Worm (Caenorhabditis elegans): ENCODE results near the gene scl-6.

Gene scl-6

DNA sequence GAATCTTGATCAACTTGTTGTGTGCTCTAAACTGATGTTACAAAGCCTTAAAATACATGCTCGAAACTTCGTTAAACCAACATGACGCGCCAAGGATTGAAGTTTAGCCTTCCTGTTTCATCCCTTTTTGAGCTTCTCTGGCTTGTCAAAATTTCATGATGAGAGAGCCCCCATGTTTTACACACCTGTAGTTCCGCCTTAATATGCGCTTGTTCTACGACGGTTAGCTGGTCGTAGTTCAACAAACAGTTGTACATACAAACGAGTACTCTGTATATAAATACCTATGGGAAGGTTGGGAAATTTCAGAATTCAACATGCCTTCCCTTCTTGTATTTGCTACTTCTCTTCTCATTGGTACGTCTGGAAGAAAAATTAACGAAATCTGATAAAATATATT, at the start of gene scl-6:
Gene scl-6, plus strand, starts transcription at position 301 of the 400 bp plus-strand sequence.
- no peak for TF ChIP-seq ceh-58 (GFP tag; IDR thresholded peaks at IDR 0.05)
- TF ChIP-seq F10E7.11 (tag; optimal IDR thresholded peaks at IDR 0.05), result no peak
- no peak for TF ChIP-seq Y56A3A.18 (GFP tag; IDR thresholded peaks at IDR 0.05)
- TF ChIP-seq F49E8.2 (tag; optimal IDR thresholded peaks at IDR 0.05; ENCODE audit: insufficient read depth), result no peak
- TF ChIP-seq F37B4.10 (GFP tag; IDR thresholded peaks at IDR 0.05), result no peak
- no peak for TF ChIP-seq ekl-4 (GFP tag; IDR thresholded peaks at IDR 0.05)
- TF ChIP-seq cebp-2 (GFP tag; IDR thresholded peaks at IDR 0.05), result no peak
- TF ChIP-seq lin-40 (tag; optimal IDR thresholded peaks at IDR 0.05), result no peak
- TF ChIP-seq mxl-1 (tag; optimal IDR thresholded peaks at IDR 0.05), result no peak
- TF ChIP-seq pbrm-1 (GFP tag; IDR thresholded peaks at IDR 0.05), result no peak
- no peak for TF ChIP-seq lag-1 (GFP tag; IDR thresholded peaks at IDR 0.05)
- no peak for TF ChIP-seq Y67H2A.10 (GFP tag; conservative IDR thresholded peaks at IDR 0.05)
- no peak for TF ChIP-seq ztf-28 (GFP tag; IDR thresholded peaks at IDR 0.05)
- TF ChIP-seq F33H1.4 (GFP tag; IDR thresholded peaks at IDR 0.05), result no peak
- no peak for TF ChIP-seq die-1 (tag; optimal IDR thresholded peaks at IDR 0.05)
- no peak for TF ChIP-seq zfh-2 (GFP tag; conservative IDR thresholded peaks at IDR 0.05)
- no peak for TF ChIP-seq C17E4.6 (GFP tag; IDR thresholded peaks at IDR 0.05)
- no peak for TF ChIP-seq ztf-22 (GFP tag; optimal IDR thresholded peaks at IDR 0.05)
- no peak for TF ChIP-seq hmg-1.2 (GFP tag; IDR thresholded peaks at IDR 0.05)

DNA sequence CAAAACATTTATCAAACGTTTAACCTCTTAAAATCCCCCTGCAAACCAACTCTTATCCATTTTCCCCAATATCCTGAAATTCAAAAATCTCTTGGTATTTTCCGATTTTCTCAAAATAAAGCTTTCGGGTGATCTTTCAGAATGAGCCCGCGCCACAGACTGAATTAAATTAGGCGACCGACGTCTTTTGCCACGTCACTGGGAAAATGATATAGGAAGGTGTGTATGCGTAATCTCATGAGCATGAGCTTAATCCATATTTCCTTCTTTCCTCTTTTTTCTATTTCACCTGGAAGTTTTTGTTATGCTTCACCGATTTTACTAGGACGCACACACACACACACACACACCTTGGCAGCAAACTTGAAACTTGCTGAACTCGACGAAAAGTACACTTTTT, 47.5 kb upstream of the scl-6 start:
- TF ChIP-seq dpl-1 (GFP tag; optimal IDR thresholded peaks at IDR 0.05), result no peak
- TF ChIP-seq sea-2 (GFP tag; IDR thresholded peaks at IDR 0.05), result no peak
- TF ChIP-seq dox-1 (GFP tag; IDR thresholded peaks at IDR 0.05), result no peak
- no peak for TF ChIP-seq pbrm-1 (GFP tag; IDR thresholded peaks at IDR 0.05)
- no peak for TF ChIP-seq pha-4 (tag; optimal IDR thresholded peaks at IDR 0.05)
- no peak for TF ChIP-seq hrde-1 (tag; optimal IDR thresholded peaks at IDR 0.05; ENCODE audit: borderline replicate concordance)

DNA sequence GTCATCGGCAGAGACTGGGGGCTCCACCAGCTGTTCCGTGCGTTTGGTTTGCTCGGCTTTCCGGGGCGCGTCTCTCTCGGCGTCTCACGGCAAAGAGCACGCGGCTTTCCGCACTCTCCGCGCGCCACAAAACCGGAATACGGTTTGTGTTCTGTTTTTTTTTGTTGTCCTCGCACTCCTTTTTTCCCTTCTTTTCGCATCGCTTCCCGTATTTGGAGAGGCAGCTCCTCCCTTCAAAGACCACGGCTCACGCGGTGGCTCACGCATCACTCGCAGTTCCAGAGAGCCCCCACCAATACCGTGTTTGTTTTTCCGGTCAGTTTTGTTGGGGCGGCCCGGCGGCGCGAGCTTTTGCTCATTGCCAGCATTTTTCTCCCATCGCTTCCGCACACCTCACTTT, 45.7 kb upstream of the scl-6 start:
- TF ChIP-seq madf-6 (GFP tag; IDR thresholded peaks at IDR 0.05) (no peak), rec-8 (tag; optimal IDR thresholded peaks at IDR 0.05) (no peak), bed-1 (GFP tag; IDR thresholded peaks at IDR 0.05) (no peak), hmg-1.2 (GFP tag; IDR thresholded peaks at IDR 0.05) (0 out of 2 replicates have a peak, but pooled peaks have one; percentile 16), hlh-12 (tag; optimal IDR thresholded peaks at IDR 0.05) (no peak), athp-1 (tag; optimal IDR thresholded peaks at IDR 0.05) (no peak), C06A6.2 (GFP tag; conservative IDR thresholded peaks at IDR 0.05) (no peak), attf-3 (GFP tag; conservative IDR thresholded peaks at IDR 0.05) (no peak), cebp-2 (GFP tag; IDR thresholded peaks at IDR 0.05) (peak; percentile 90), madf-3 (GFP tag; IDR thresholded peaks at IDR 0.05) (no peak), efl-1 (GFP tag; optimal IDR thresholded peaks at IDR 0.05) (no peak), K11D2.4 (GFP tag; IDR thresholded peaks at IDR 0.05) (no peak), egrh-3 (GFP tag; IDR thresholded peaks at IDR 0.05) (peak; percentile 42; the same call in 1 of the 2 replicates), ztf-25 (GFP tag; IDR thresholded peaks at IDR 0.05) (no peak), C17E4.6 (GFP tag; IDR thresholded peaks at IDR 0.05) (no peak), nhr-90 (tag; optimal IDR thresholded peaks at IDR 0.05) (no peak), mcd-1 (GFP tag; IDR thresholded peaks at IDR 0.05) (no peak), ztf-3 (GFP tag; optimal IDR thresholded peaks at IDR 0.05) (no peak), B0261.1 (tag; optimal IDR thresholded peaks at IDR 0.05) (no peak), D2030.7 (GFP tag; IDR thresholded peaks at IDR 0.05) (no peak), mel-28 (tag; optimal IDR thresholded peaks at IDR 0.05; ENCODE audit: borderline replicate concordance) (no peak), lin-40 (tag; optimal IDR thresholded peaks at IDR 0.05) (no peak), F23B12.7 (tag; optimal IDR thresholded peaks at IDR 0.05; ENCODE audit: insufficient read depth) (no peak), gei-17 (GFP tag; optimal IDR thresholded peaks at IDR 0.05) (no peak), zfh-2 (GFP tag; conservative IDR thresholded peaks at IDR 0.05) (peak; percentile 90), dpl-1 (GFP tag; optimal IDR thresholded peaks at IDR 0.05) (no peak), let-607 (tag; optimal IDR thresholded peaks at IDR 0.05) (no peak), nfyb-1 (GFP tag; IDR thresholded peaks at IDR 0.05) (0 out of 2 replicates have a peak, but pooled peaks have one; percentile 17)

Measured in whole organism, young adult.